Fruit fly (Drosophila melanogaster): ENCODE measurements around the gene tal-3A.

The tal-3A gene

dm6 chr3R:13800430-13800848, 12.5 kb upstream of the tal-3A start (continued):
- TF ChIP-seq z (GFP tag; IDR thresholded peaks at IDR 0.05) (0 out of 3 replicates have a peak, but pooled peaks have one; percentile 35), dati (GFP tag; IDR thresholded peaks at IDR 0.05) (peak; percentile 85), yki (optimal IDR thresholded peaks at IDR 0.05) (no peak), Dip2 (GFP tag; IDR thresholded peaks at IDR 0.05) (no peak), CG11695 (GFP tag; IDR thresholded peaks at IDR 0.05) (peak; percentile 92), seq (GFP tag; IDR thresholded peaks at IDR 0.05) (peak; percentile 97), trh (GFP tag; optimal IDR thresholded peaks at IDR 0.05) (peak; percentile 48), CG16815 (GFP tag; optimal IDR thresholded peaks at IDR 0.05) (peak; percentile 79), Deaf1 (tag; optimal IDR thresholded peaks at IDR 0.05) (peak; percentile 32), lmd (GFP tag; IDR thresholded peaks at IDR 0.05) (peak; percentile 93), aop (GFP tag; IDR thresholded peaks at IDR 0.05) (peak; percentile 60; the same call in 1 of the 2 replicates), CG2199 (GFP tag; IDR thresholded peaks at IDR 0.05) (peak; percentile 88; the same call in 2 of the 3 replicates), zen (tag; optimal IDR thresholded peaks at IDR 0.05) (peak; percentile 78), HHEX (GFP tag; optimal IDR thresholded peaks at IDR 0.05) (peak; percentile 90), CG9609 (GFP tag; optimal IDR thresholded peaks at IDR 0.05) (peak; percentile 22), lola (GFP tag; optimal IDR thresholded peaks at IDR 0.05) (peak in 1 of 3 experiments; percentile 83), CG9797 (GFP tag; optimal IDR thresholded peaks at IDR 0.05) (no peak), Hr3 (GFP tag; optimal IDR thresholded peaks at IDR 0.05) (peak; percentile 87), CG10959 (GFP tag; IDR thresholded peaks at IDR 0.05) (peak; percentile 90), zfh1 (GFP tag; IDR thresholded peaks at IDR 0.05) (peak; percentile 91), CG12942 (GFP tag; optimal IDR thresholded peaks at IDR 0.05) (peak; percentile 74), CG11456 (GFP tag; IDR thresholded peaks at IDR 0.05) (peak; percentile 91), CG11085 (GFP tag; IDR thresholded peaks at IDR 0.05) (peak; percentile 87), MTF-1 (GFP tag; optimal IDR thresholded peaks at IDR 0.05; ENCODE audit: borderline replicate concordance) (peak; percentile 67), Usf (GFP tag; optimal IDR thresholded peaks at IDR 0.05) (peak; percentile 36), Oli (tag; optimal IDR thresholded peaks at IDR 0.05) (peak; percentile 90), CG10147 (GFP tag; optimal IDR thresholded peaks at IDR 0.05) (peak; percentile 92), CG17385 (GFP tag; optimal IDR thresholded peaks at IDR 0.05) (peak; percentile 88), Sox102F (GFP tag; optimal IDR thresholded peaks at IDR 0.05) (peak; percentile 86), CG14965 (GFP tag; optimal IDR thresholded peaks at IDR 0.05; ENCODE audit: borderline replicate concordance) (no peak), Dek (tag; optimal IDR thresholded peaks at IDR 0.05) (peak; percentile 85), CG12155 (GFP tag; optimal IDR thresholded peaks at IDR 0.05) (peak; percentile 83), CG6689 (GFP tag; IDR thresholded peaks at IDR 0.05) (peak; percentile 92), az2 (GFP tag; optimal IDR thresholded peaks at IDR 0.05) (peak; percentile 88), CG6272 (GFP tag; IDR thresholded peaks at IDR 0.05) (peak; percentile 89), CG10366 (GFP tag; IDR thresholded peaks at IDR 0.05) (peak; percentile 91), NK7.1 (GFP tag; optimal IDR thresholded peaks at IDR 0.05) (peak; percentile 6), gfzf (GFP tag; optimal IDR thresholded peaks at IDR 0.05) (no peak), zen2 (GFP tag; IDR thresholded peaks at IDR 0.05; ENCODE audit: partially characterized antibody) (no peak), ro (GFP tag; IDR thresholded peaks at IDR 0.05) (peak; percentile 84), ato (GFP tag; IDR thresholded peaks at IDR 0.05; ENCODE audit: partially characterized antibody) (no peak), tin (GFP tag; optimal IDR thresholded peaks at IDR 0.05) (peak; percentile 92), bowl (GFP tag; IDR thresholded peaks at IDR 0.05) (peak; percentile 86; the same call in 1 of the 2 replicates), corto (GFP tag; optimal IDR thresholded peaks at IDR 0.05) (no peak), CG12219 (GFP tag; optimal IDR thresholded peaks at IDR 0.05) (peak; percentile 81), hb (GFP tag; IDR thresholded peaks at IDR 0.05; ENCODE audit: partially characterized antibody) (no peak), CG4282 (GFP tag; optimal IDR thresholded peaks at IDR 0.05) (no peak), Dref (GFP tag; IDR thresholded peaks at IDR 0.05) (no peak; the same call in 1 of the 2 replicates), eve (GFP tag; optimal IDR thresholded peaks at IDR 0.05) (peak in 1 of 2 experiments; percentile 94), Atf-2 (GFP tag; optimal IDR thresholded peaks at IDR 0.05) (peak; percentile 13), CG16863 (GFP tag; optimal IDR thresholded peaks at IDR 0.05) (peak; percentile 35)

Measured in whole organism, embryonic.